Worm (Caenorhabditis elegans) whole organism, L1 larva: Measurements from ENCODE around the gene Y105C5A.12.

Experiments
- ama-1 ChIP-seq: fragments of 150-350 bp; optimal IDR thresholded peaks from 2 replicates; lab custom pipeline; 2014
- ceh-90 ChIP-seq: sonication (generic microtip); optimal IDR thresholded peaks from 2 replicates; lab custom pipeline; 2016; ENCODE audit warnings: missing genetic modification characterization, missing compliant biosample characterization
- hlh-17 ChIP-seq: fragments of 200-800 bp; sonication (Bioruptor generic); optimal IDR thresholded peaks from 2 replicates; lab custom pipeline; 2018; ENCODE audit warnings: missing genetic modification characterization, mild to moderate bottlenecking, missing compliant biosample characterization, moderate library complexity, borderline replicate concordance
- lin-15B ChIP-seq: fragments of 150-350 bp; sonication (generic microtip); optimal IDR thresholded peaks from 3 replicates; lab custom pipeline; 2014; ENCODE audit warnings: missing biosample characterization, missing genetic modification characterization
- nhr-12 ChIP-seq: sonication (generic microtip); optimal IDR thresholded peaks from 2 replicates; lab custom pipeline; 2017; ENCODE audit warnings: missing biosample characterization, missing genetic modification characterization
- nhr-237 ChIP-seq: fragments of 150-350 bp; optimal IDR thresholded peaks from 2 replicates; lab custom pipeline; 2014; ENCODE audit warnings: missing biosample characterization, missing genetic modification characterization
- snpc-4 ChIP-seq: fragments of 150-350 bp; optimal IDR thresholded peaks from 2 replicates; lab custom pipeline; 2014; ENCODE audit warnings: missing biosample characterization, missing genetic modification characterization
- unc-62 ChIP-seq: fragments of 150-350 bp; optimal IDR thresholded peaks from 2 replicates; lab custom pipeline; 2014; ENCODE audit warnings: missing biosample characterization, missing genetic modification reagents, missing genetic modification characterization

DNA sequence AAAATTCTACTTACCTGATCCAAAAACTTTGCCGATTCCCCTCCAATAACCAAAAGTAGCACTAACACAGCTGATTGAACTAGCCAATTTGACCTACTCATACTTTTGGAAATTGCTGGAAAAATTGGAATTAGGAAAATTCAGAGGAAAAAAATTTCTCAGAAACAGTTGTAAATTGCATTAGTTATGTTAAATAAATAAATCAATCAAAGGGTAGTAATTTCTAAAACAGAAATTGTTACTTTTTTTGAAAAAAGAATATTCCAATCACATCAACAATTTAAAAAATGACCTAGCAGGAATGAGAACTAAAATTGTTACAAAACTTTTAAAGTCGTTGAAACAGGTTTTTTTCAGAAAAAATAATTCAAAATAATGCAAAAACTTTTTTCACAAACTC lies 24.6 kb downstream of the Y105C5A.12 start, which contains the start of gene Y105C5A.8:
- TF ChIP-seq hlh-17 (GFP tag; lab: Kevin White, UChicago) (no peak), snpc-4 (no peak), ceh-90 (tag; lab: Kevin White, UChicago) (no peak), unc-62 (GFP tag; lab: Kevin White, UChicago) (no peak), nhr-237 (tag; lab: Kevin White, UChicago) (no peak), nhr-12 (no peak), lin-15B (tag; lab: Kevin White, UChicago) (no peak), ama-1 (lab: Kevin White, UChicago) (no peak)
